Fruit fly (Drosophila melanogaster): Measurements from ENCODE around the gene emei.
A peak's percentile ranks its signal among the peaks of the same experiment; 100 is the strongest.

emei gene

dm6 chr3L:11093046-11093520 lies 16.4 kb upstream of the emei start, which contains the start of gene JIL-1 (continued):
- TF ChIP-seq Lpt (GFP tag; optimal IDR thresholded peaks at IDR 0.05) (no peak), Smox (GFP tag; optimal IDR thresholded peaks at IDR 0.05) (peak; percentile 55), CG6163 (GFP tag; IDR thresholded peaks at IDR 0.05) (peak; percentile 64), fd59A (GFP tag; optimal IDR thresholded peaks at IDR 0.05) (no peak), Hr4 (GFP tag; optimal IDR thresholded peaks at IDR 0.05) (peak; percentile 34), CG10669 (GFP tag; optimal IDR thresholded peaks at IDR 0.05) (peak; percentile 25), esn (GFP tag; optimal IDR thresholded peaks at IDR 0.05) (peak; percentile 66), Sox15 (GFP tag; optimal IDR thresholded peaks at IDR 0.05) (peak; percentile 23)

dm6 chr3L:11094279-11094678 lies 15.2 kb upstream of the emei start:
- TF ChIP-seq CG6854 (GFP tag; optimal IDR thresholded peaks at IDR 0.05): no peak
- TF ChIP-seq CG10669 (GFP tag; optimal IDR thresholded peaks at IDR 0.05): no peak
- TF ChIP-seq spab (GFP tag; optimal IDR thresholded peaks at IDR 0.05): no peak
- TF ChIP-seq svp (GFP tag): peak; percentile 9
- TF ChIP-seq salr (GFP tag; optimal IDR thresholded peaks at IDR 0.05): no peak
- TF ChIP-seq pdm3 (GFP tag; optimal IDR thresholded peaks at IDR 0.05): no peak
- TF ChIP-seq Eip78C (GFP tag): peak; percentile 37
- TF ChIP-seq lz (GFP tag; optimal IDR thresholded peaks at IDR 0.05): no peak
- no peak for TF ChIP-seq CG7368 (GFP tag; optimal IDR thresholded peaks at IDR 0.05)
- no peak for TF ChIP-seq vri (GFP tag; optimal IDR thresholded peaks at IDR 0.05)
- no peak for TF ChIP-seq CG32006 (GFP tag; optimal IDR thresholded peaks at IDR 0.05)
- TF ChIP-seq Met (GFP tag; optimal IDR thresholded peaks at IDR 0.05): no peak
- TF ChIP-seq Sox15 (GFP tag; optimal IDR thresholded peaks at IDR 0.05): no peak
- TF ChIP-seq CG6808 (GFP tag; optimal IDR thresholded peaks at IDR 0.05): no peak
- TF ChIP-seq CG6276 (GFP tag; optimal IDR thresholded peaks at IDR 0.05): no peak

- TF ChIP-seq CG8632 (GFP tag; optimal IDR thresholded peaks at IDR 0.05) (no peak), CG10631 (GFP tag; optimal IDR thresholded peaks at IDR 0.05) (no peak), Eip93F (GFP tag; optimal IDR thresholded peaks at IDR 0.05) (peak; percentile 71), CG3032 (tag; optimal IDR thresholded peaks at IDR 0.05) (peak; percentile 62), fd59A (GFP tag; optimal IDR thresholded peaks at IDR 0.05) (no peak), CG7368 (GFP tag; optimal IDR thresholded peaks at IDR 0.05) (peak; percentile 31), OdsH (GFP tag; optimal IDR thresholded peaks at IDR 0.05) (peak; percentile 30), Hr4 (GFP tag; optimal IDR thresholded peaks at IDR 0.05) (peak; percentile 29), CG6808 (GFP tag; optimal IDR thresholded peaks at IDR 0.05) (peak; percentile 85), Eip78C (GFP tag) (peak; percentile 83), pdm3 (GFP tag; optimal IDR thresholded peaks at IDR 0.05) (peak; percentile 36), Ets21C (GFP tag; optimal IDR thresholded peaks at IDR 0.05) (no peak), Lpt (GFP tag; optimal IDR thresholded peaks at IDR 0.05) (peak; percentile 69), dsx (GFP tag; optimal IDR thresholded peaks at IDR 0.05; ENCODE audit: poor library complexity, severe bottlenecking) (peak; percentile 30), CG6163 (GFP tag; IDR thresholded peaks at IDR 0.05) (peak; percentile 90), salr (GFP tag; optimal IDR thresholded peaks at IDR 0.05) (peak in 1 of 2 experiments; percentile 9), CG9139 (GFP tag; optimal IDR thresholded peaks at IDR 0.05) (peak; percentile 80), eg (GFP tag; IDR thresholded peaks at IDR 0.05) (peak; percentile 90), esn (GFP tag; optimal IDR thresholded peaks at IDR 0.05) (peak; percentile 53), achi (GFP tag; optimal IDR thresholded peaks at IDR 0.05) (peak; percentile 27), Hr38 (GFP tag; optimal IDR thresholded peaks at IDR 0.05) (no peak), CG1621 (tag; optimal IDR thresholded peaks at IDR 0.05) (peak; percentile 65), CG32006 (GFP tag; optimal IDR thresholded peaks at IDR 0.05) (peak; percentile 55), fkh (GFP tag; optimal IDR thresholded peaks at IDR 0.05) (no peak), CG8119 (GFP tag; IDR thresholded peaks at IDR 0.05) (peak; percentile 84; the same call in 2 of the 3 replicates), Met (GFP tag; optimal IDR thresholded peaks at IDR 0.05) (peak; percentile 40), topi (GFP tag; optimal IDR thresholded peaks at IDR 0.05) (peak; percentile 51), Gug (GFP tag; IDR thresholded peaks at IDR 0.05) (peak; percentile 55; the same call in 1 of the 2 replicates), spab (GFP tag; optimal IDR thresholded peaks at IDR 0.05) (peak; percentile 70), svp (GFP tag) (peak; percentile 47), vri (GFP tag; optimal IDR thresholded peaks at IDR 0.05) (peak; percentile 79), CG34406 (GFP tag; optimal IDR thresholded peaks at IDR 0.05) (peak; percentile 46), CG6276 (GFP tag; optimal IDR thresholded peaks at IDR 0.05) (peak; percentile 86), Blimp-1 (GFP tag; optimal IDR thresholded peaks at IDR 0.05) (peak; percentile 28), CG11762 (GFP tag; optimal IDR thresholded peaks at IDR 0.05; ENCODE audit: insufficient read depth) (peak; percentile 3), dac (GFP tag; optimal IDR thresholded peaks at IDR 0.05) (peak; percentile 18), CG6854 (GFP tag; optimal IDR thresholded peaks at IDR 0.05) (peak; percentile 91), CG11902 (GFP tag; optimal IDR thresholded peaks at IDR 0.05) (no peak), cyc (GFP tag; optimal IDR thresholded peaks at IDR 0.05) (no peak)
Observed at dm6 chr3L:11096195-11096908, 13.1 kb upstream of the emei start, which contains the start of the genes CG46439, Iyd and CG33947. Gene CG46439, minus strand, starts transcription at chr3L:11096245. Gene Iyd, minus strand, starts transcription at chr3L:11096245. Gene CG33947, plus strand, starts transcription at chr3L:11096496.

Measured in whole organism, prepupa.